Worm (Caenorhabditis elegans) whole organism, L1 larva: ENCODE data around the gene wrt-2.
A peak's percentile ranks its signal among the peaks of the same experiment; 100 is the strongest.

Experiments used
- C16A3.4 ChIP-seq: fragments of 150-350 bp; optimal IDR thresholded peaks from 2 replicates; lab custom pipeline; 2014; ENCODE audit warnings: missing biosample characterization, missing genetic modification characterization
- F16B12.6 ChIP-seq: fragments of 150-350 bp; optimal IDR thresholded peaks from 2 replicates; lab custom pipeline; 2014; ENCODE audit warnings: missing biosample characterization, missing genetic modification characterization
- Y116A8C.19 ChIP-seq: sonication (generic microtip); optimal IDR thresholded peaks from 2 replicates; lab custom pipeline; 2016; ENCODE audit warnings: missing compliant biosample characterization, missing genetic modification characterization, borderline replicate concordance
- aly-2 ChIP-seq: fragments of 150-350 bp; optimal IDR thresholded peaks from 2 replicates; lab custom pipeline; 2014; ENCODE audit warnings: missing biosample characterization, missing genetic modification characterization
- ceh-63 ChIP-seq: fragments of 200-800 bp; sonication (Bioruptor generic); optimal IDR thresholded peaks from 2 replicates; lab custom pipeline; 2018; ENCODE audit warnings: mild to moderate bottlenecking, missing genetic modification characterization, missing compliant biosample characterization
- ceh-82 ChIP-seq, 3 experiments: fragments of 150-350 bp in 1 of 3; sonication (generic microtip) in 2 of 3; optimal IDR thresholded peaks; 2 replicates each; lab custom pipeline; 2014 to 2017; ENCODE audit warnings: missing biosample characterization in 3 of 3, missing genetic modification characterization in 3 of 3
- ceh-88 ChIP-seq: fragments of 200-800 bp; sonication (Bioruptor generic); IDR thresholded peaks from 2 replicates; pipeline ENCODE4 v1.3.6; 2022; ENCODE audit warnings: missing genetic modification characterization, missing compliant biosample characterization
- ceh-90 ChIP-seq: sonication (generic microtip); optimal IDR thresholded peaks from 2 replicates; lab custom pipeline; 2016; ENCODE audit warnings: missing genetic modification characterization, missing compliant biosample characterization
- ces-1 ChIP-seq: fragments of 150-350 bp; optimal IDR thresholded peaks from 2 replicates; lab custom pipeline; 2014; ENCODE audit warnings: missing biosample characterization, missing genetic modification reagents, missing genetic modification characterization
- dpl-1 ChIP-seq, 3 experiments: fragments of 150-350 bp in 2 of 3; sonication (generic microtip) in 1 of 3; optimal IDR thresholded peaks; 2 replicates each; lab custom pipeline; 2014 to 2017; ENCODE audit warnings: missing biosample characterization in 3 of 3, missing genetic modification characterization in 3 of 3, missing genetic modification reagents in 3 of 3
- efl-1 ChIP-seq, 4 experiments: fragments of 150-350 bp; optimal IDR thresholded peaks in 3 of 4; peaks in 1 of 4; 1 replicate in 1 of 4; 2 replicates in 3 of 4; lab custom pipeline; 2014; ENCODE audit warnings: missing biosample characterization in 2 of 4, missing genetic modification characterization in 2 of 4, missing genetic modification reagents in 2 of 4
- egl-13 ChIP-seq: sonication (generic microtip); optimal IDR thresholded peaks from 2 replicates; lab custom pipeline; 2016; ENCODE audit warnings: missing genotype, missing genetic modification reagents, missing genetic modification characterization, missing compliant biosample characterization
- egl-27 ChIP-seq, 2 experiments: fragments of 150-350 bp in 1 of 2; sonication (generic microtip); optimal IDR thresholded peaks; 3 replicates each; lab custom pipeline; 2017 to 2018; ENCODE audit warnings: missing biosample characterization in 2 of 2, missing genetic modification characterization in 2 of 2, missing genetic modification reagents in 2 of 2
- fkh-10 ChIP-seq: sonication (generic microtip); optimal IDR thresholded peaks from 2 replicates; lab custom pipeline; 2017; ENCODE audit warnings: missing biosample characterization, missing genetic modification reagents, missing genetic modification characterization
- grh-1 ChIP-seq: fragments of 200-800 bp; sonication (Bioruptor generic); IDR thresholded peaks from 2 replicates; pipeline ENCODE4 v1.3.6; 2022; ENCODE audit warnings: missing genetic modification reagents, missing genetic modification characterization, missing compliant biosample characterization
- hlh-17 ChIP-seq: fragments of 200-800 bp; sonication (Bioruptor generic); optimal IDR thresholded peaks from 2 replicates; lab custom pipeline; 2018; ENCODE audit warnings: missing genetic modification characterization, mild to moderate bottlenecking, missing compliant biosample characterization, moderate library complexity, borderline replicate concordance
- hlh-4 ChIP-seq: sonication (generic microtip); optimal IDR thresholded peaks from 2 replicates; lab custom pipeline; 2016; ENCODE audit warnings: mild to moderate bottlenecking, missing genetic modification characterization, missing compliant biosample characterization
- irx-1 ChIP-seq: sonication (generic microtip); optimal IDR thresholded peaks from 2 replicates; lab custom pipeline; 2016; ENCODE audit warnings: missing genetic modification characterization, missing compliant biosample characterization
- isw-1 ChIP-seq: fragments of 200-800 bp; sonication (Bioruptor generic); IDR thresholded peaks from 2 replicates; pipeline ENCODE4 v1.3.6; 2022; ENCODE audit warnings: missing genetic modification characterization, missing compliant biosample characterization
- lin-13 ChIP-seq: fragments of 150-350 bp; optimal IDR thresholded peaks from 2 replicates; lab custom pipeline; 2014; ENCODE audit warnings: missing biosample characterization, missing genetic modification reagents, missing genetic modification characterization
- lin-14 ChIP-seq: fragments of 200-800 bp; sonication (Bioruptor generic); optimal IDR thresholded peaks from 2 replicates; lab custom pipeline; 2018; ENCODE audit warnings: mild to moderate bottlenecking, missing genetic modification characterization, moderate library complexity, missing compliant biosample characterization
- lin-15B ChIP-seq: fragments of 150-350 bp; sonication (generic microtip); optimal IDR thresholded peaks from 3 replicates; lab custom pipeline; 2014; ENCODE audit warnings: missing biosample characterization, missing genetic modification characterization
- lin-35 ChIP-seq, 2 experiments: fragments of 150-350 bp; optimal IDR thresholded peaks; 2 replicates each; lab custom pipeline; 2014; ENCODE audit warnings: missing biosample characterization in 2 of 2, missing genetic modification characterization in 2 of 2, missing genetic modification reagents in 2 of 2
- lin-39 ChIP-seq: fragments of 150-350 bp; optimal IDR thresholded peaks from 2 replicates; lab custom pipeline; 2014; ENCODE audit warnings: missing biosample characterization, missing genetic modification reagents, missing genetic modification characterization
- lir-3 ChIP-seq: sonication (generic microtip); optimal IDR thresholded peaks from 2 replicates; lab custom pipeline; 2016; ENCODE audit warnings: mild to moderate bottlenecking, missing genetic modification characterization, moderate library complexity, missing compliant biosample characterization; ENCODE audit not compliant: poor library complexity
- lsy-2 ChIP-seq, 2 experiments: fragments of 150-350 bp; optimal IDR thresholded peaks; 2 replicates each; lab custom pipeline; 2014; ENCODE audit warnings: missing biosample characterization in 2 of 2, missing genetic modification characterization in 2 of 2
- mab-9 ChIP-seq: fragments of 200-800 bp; sonication (Bioruptor generic); IDR thresholded peaks from 2 replicates; pipeline ENCODE4 v1.3.6; 2022; ENCODE audit warnings: missing genetic modification reagents, missing genetic modification characterization, missing compliant biosample characterization
- mdl-1 ChIP-seq, 2 experiments: fragments of 150-350 bp; optimal IDR thresholded peaks; 2 replicates each; lab custom pipeline; 2014 to 2017; ENCODE audit warnings: missing biosample characterization in 2 of 2, missing genetic modification characterization in 2 of 2, inconsistent platforms in 1 of 2
- mef-2 ChIP-seq: fragments of 150-350 bp; optimal IDR thresholded peaks from 2 replicates; lab custom pipeline; 2014; ENCODE audit warnings: missing biosample characterization, missing genetic modification characterization
- mep-1 ChIP-seq: fragments of 150-350 bp; optimal IDR thresholded peaks from 2 replicates; lab custom pipeline; 2014; ENCODE audit warnings: missing biosample characterization, missing genetic modification characterization
- nhr-12 ChIP-seq: sonication (generic microtip); optimal IDR thresholded peaks from 2 replicates; lab custom pipeline; 2017; ENCODE audit warnings: missing biosample characterization, missing genetic modification characterization
- nhr-19 ChIP-seq: fragments of 200-800 bp; sonication (Bioruptor generic); conservative IDR thresholded peaks from 2 replicates; pipeline ENCODE4 v1.3.6; 2022; ENCODE audit warnings: missing genetic modification characterization, missing compliant biosample characterization
- nhr-77 ChIP-seq: fragments of 150-350 bp; optimal IDR thresholded peaks from 2 replicates; lab custom pipeline; 2014; ENCODE audit warnings: missing biosample characterization, missing genetic modification characterization
- nhr-84 ChIP-seq: sonication (generic microtip); optimal IDR thresholded peaks from 2 replicates; lab custom pipeline; 2017; ENCODE audit warnings: missing biosample characterization, missing genetic modification characterization
- nhr-85 ChIP-seq: sonication (generic microtip); peaks from one replicate; lab custom pipeline; 2016; ENCODE audit warnings: missing genetic modification characterization, inconsistent platforms, missing compliant biosample characterization
- pax-3 ChIP-seq: fragments of 200-800 bp; sonication (Bioruptor generic); optimal IDR thresholded peaks from 2 replicates; lab custom pipeline; 2018; ENCODE audit warnings: mild to moderate bottlenecking, missing genetic modification characterization, moderate library complexity, missing compliant biosample characterization
- pqm-1 ChIP-seq: sonication (generic microtip); optimal IDR thresholded peaks from 3 replicates; lab custom pipeline; 2017; ENCODE audit warnings: missing biosample characterization, missing genetic modification characterization
- rnt-1 ChIP-seq: sonication (generic microtip); optimal IDR thresholded peaks from 2 replicates; lab custom pipeline; 2016; ENCODE audit warnings: mild to moderate bottlenecking, missing genetic modification characterization, moderate library complexity, missing compliant biosample characterization
- snpc-4 ChIP-seq: fragments of 150-350 bp; optimal IDR thresholded peaks from 2 replicates; lab custom pipeline; 2014; ENCODE audit warnings: missing biosample characterization, missing genetic modification characterization
- snu-23 ChIP-seq: sonication (generic microtip); optimal IDR thresholded peaks from 2 replicates; lab custom pipeline; 2016; ENCODE audit warnings: missing genetic modification characterization, missing compliant biosample characterization
- sptf-1 ChIP-seq: fragments of 150-350 bp; optimal IDR thresholded peaks from 2 replicates; lab custom pipeline; 2014; ENCODE audit warnings: missing biosample characterization, missing genetic modification characterization
- sup-37 ChIP-seq: fragments of 200-800 bp; sonication (Bioruptor generic); optimal IDR thresholded peaks from 2 replicates; lab custom pipeline; 2018; ENCODE audit warnings: mild to moderate bottlenecking, missing genetic modification characterization, missing compliant biosample characterization
- tlp-1 ChIP-seq: fragments of 150-350 bp; optimal IDR thresholded peaks from 2 replicates; lab custom pipeline; 2014; ENCODE audit warnings: missing biosample characterization, missing genetic modification characterization
- unc-130 ChIP-seq: fragments of 150-350 bp; optimal IDR thresholded peaks from 2 replicates; lab custom pipeline; 2017; ENCODE audit warnings: missing biosample characterization, missing genetic modification characterization, inconsistent platforms
- unc-62 ChIP-seq: fragments of 150-350 bp; optimal IDR thresholded peaks from 2 replicates; lab custom pipeline; 2014; ENCODE audit warnings: missing biosample characterization, missing genetic modification reagents, missing genetic modification characterization
- unc-86 ChIP-seq: sonication (generic microtip); optimal IDR thresholded peaks from 2 replicates; lab custom pipeline; 2016; ENCODE audit warnings: missing genetic modification characterization, missing compliant biosample characterization
- xbp-1 ChIP-seq: sonication (generic microtip); optimal IDR thresholded peaks from 2 replicates; lab custom pipeline; 2016; ENCODE audit warnings: missing genetic modification characterization, missing compliant biosample characterization
- zag-1 ChIP-seq: fragments of 150-350 bp; optimal IDR thresholded peaks from 2 replicates; lab custom pipeline; 2014; ENCODE audit warnings: missing biosample characterization, missing genetic modification characterization
- zip-4 ChIP-seq: fragments of 200-800 bp; sonication (Bioruptor generic); optimal IDR thresholded peaks from 2 replicates; lab custom pipeline; 2018; ENCODE audit warnings: mild to moderate bottlenecking, missing genetic modification characterization, moderate library complexity, missing compliant biosample characterization
- ztf-4 ChIP-seq: fragments of 150-350 bp; optimal IDR thresholded peaks from 2 replicates; lab custom pipeline; 2014; ENCODE audit warnings: missing biosample characterization, missing genetic modification characterization

Gene wrt-2

DNA sequence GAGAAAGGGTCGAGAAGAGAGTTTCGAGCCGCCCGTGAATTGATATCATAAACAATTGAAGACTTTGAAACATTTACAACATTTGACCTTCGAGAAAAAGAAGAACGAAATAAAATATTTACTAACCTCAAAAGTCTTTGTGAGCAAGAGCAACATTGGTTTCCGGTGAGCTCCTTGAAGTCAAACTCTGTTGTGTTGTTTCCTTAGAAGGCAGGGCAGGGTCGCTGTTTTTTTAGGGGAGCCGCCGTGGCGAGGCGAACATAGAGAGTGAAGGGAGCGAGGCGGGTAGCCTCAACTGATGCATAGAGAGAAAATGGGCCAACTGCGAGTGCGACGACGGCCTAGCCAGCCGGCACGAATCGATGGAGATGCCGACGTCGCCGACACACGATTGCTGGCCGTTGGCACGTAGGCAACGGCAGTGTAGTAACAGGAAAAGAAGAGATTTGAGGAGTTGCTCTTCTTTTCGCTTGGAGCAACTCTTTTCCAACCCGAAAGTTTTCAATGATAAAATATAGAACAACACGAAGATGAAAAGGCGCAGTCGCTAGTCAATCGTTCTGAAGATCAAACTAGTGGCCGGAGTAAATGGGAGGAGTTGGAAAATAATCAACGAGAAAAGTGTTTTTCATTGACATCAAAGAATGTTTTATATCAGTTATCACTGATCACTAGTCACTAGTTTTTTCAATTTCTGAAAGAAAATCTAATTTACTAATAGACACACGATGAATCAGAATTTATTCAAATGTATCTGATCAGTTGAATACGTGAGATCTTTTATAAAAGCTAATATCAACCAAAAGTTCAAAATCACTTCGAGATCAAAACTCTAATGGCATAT is 22.1 kb upstream of the wrt-2 start, which contains the start of gene mai-1 (continued):
- TF ChIP-seq fkh-10, result peak; percentile 60
- no peak for TF ChIP-seq lin-13 (GFP tag; lab: Kevin White, UChicago)
- TF ChIP-seq pax-3 (tag; lab: Kevin White, UChicago), result no peak
- TF ChIP-seq ceh-88 (GFP tag; lab: Robert Waterston, UW), result peak; percentile 42; the same call in 1 of the 2 replicates
- peak; percentile 36 for TF ChIP-seq egl-13 (tag; lab: Kevin White, UChicago)
- peak; percentile 22 to 32 for TF ChIP-seq lin-35 (GFP tag; optimal IDR thresholded peaks at IDR 0.05; lab: Kevin White, UChicago)
- peak; percentile 24 for TF ChIP-seq lir-3 (tag; lab: Kevin White, UChicago)
- peak; percentile 65 for TF ChIP-seq nhr-19 (GFP tag; lab: Robert Waterston, UW)
- TF ChIP-seq lsy-2 (tag; optimal IDR thresholded peaks at IDR 0.05; lab: Kevin White, UChicago), result peak in 1 of 2 experiments; percentile 12
- no peak for TF ChIP-seq egl-27 (tag; optimal IDR thresholded peaks at IDR 0.05; lab: Kevin White, UChicago)
- TF ChIP-seq zip-4, result no peak
- TF ChIP-seq nhr-85 (tag; lab: Kevin White, UChicago), result peak; percentile 31
- TF ChIP-seq isw-1 (GFP tag; lab: Robert Waterston, UW), result no peak
- TF ChIP-seq mab-9 (GFP tag; lab: Robert Waterston, UW), result peak; percentile 57; the same call in 1 of the 2 replicates
- no peak for TF ChIP-seq pqm-1
- TF ChIP-seq sptf-1, result no peak
- TF ChIP-seq efl-1 (optimal IDR thresholded peaks at IDR 0.05; lab: Kevin White, UChicago), result no peak
- no peak for TF ChIP-seq efl-1 (GFP tag; optimal IDR thresholded peaks at IDR 0.05 in 1 of 2; lab: Kevin White, UChicago)
- peak; percentile 20 for TF ChIP-seq mef-2 (tag; lab: Kevin White, UChicago)
- TF ChIP-seq nhr-84 (tag; lab: Kevin White, UChicago), result no peak
- TF ChIP-seq lin-14 (GFP tag; lab: Kevin White, UChicago), result peak; percentile 86
- no peak for TF ChIP-seq nhr-77 (tag; lab: Kevin White, UChicago)
- no peak for TF ChIP-seq ceh-90 (tag; lab: Kevin White, UChicago)
- no peak for TF ChIP-seq aly-2 (tag; lab: Kevin White, UChicago)
- TF ChIP-seq irx-1, result no peak
- TF ChIP-seq dpl-1 (GFP tag; optimal IDR thresholded peaks at IDR 0.05; lab: Kevin White, UChicago), result no peak
- no peak for TF ChIP-seq snpc-4 (tag; lab: Kevin White, UChicago)
- no peak for TF ChIP-seq lin-39 (tag; lab: Kevin White, UChicago)
- TF ChIP-seq ces-1 (GFP tag; lab: Kevin White, UChicago), result no peak
- no peak for TF ChIP-seq hlh-17 (GFP tag; lab: Kevin White, UChicago)
- no peak for TF ChIP-seq C16A3.4
- peak; percentile 38 for TF ChIP-seq unc-86 (tag; lab: Kevin White, UChicago)
- TF ChIP-seq F16B12.6 (tag; lab: Kevin White, UChicago), result no peak
- TF ChIP-seq rnt-1 (tag; lab: Kevin White, UChicago), result peak; percentile 60
- TF ChIP-seq tlp-1, result no peak
- TF ChIP-seq unc-62 (GFP tag; lab: Kevin White, UChicago), result no peak
- no peak for TF ChIP-seq zag-1 (tag; lab: Kevin White, UChicago)
- no peak for TF ChIP-seq ceh-63 (GFP tag; lab: Kevin White, UChicago)
- TF ChIP-seq sup-37, result no peak
- TF ChIP-seq mep-1 (tag; lab: Kevin White, UChicago), result peak; percentile 30
- peak; percentile 50 for TF ChIP-seq ztf-4 (tag; lab: Kevin White, UChicago)
- TF ChIP-seq nhr-12 (tag; lab: Kevin White, UChicago), result no peak
- no peak for TF ChIP-seq Y116A8C.19 (tag; lab: Kevin White, UChicago)
- TF ChIP-seq hlh-4 (tag; lab: Kevin White, UChicago), result no peak
- peak in 1 of 2 experiments; percentile 24 for TF ChIP-seq mdl-1 (tag; optimal IDR thresholded peaks at IDR 0.05; lab: Kevin White, UChicago)
- TF ChIP-seq grh-1 (GFP tag; lab: Robert Waterston, UW), result no peak
- peak; percentile 57 for TF ChIP-seq snu-23
- peak; percentile 42 for TF ChIP-seq xbp-1
- no peak for TF ChIP-seq lin-15B
- TF ChIP-seq unc-130 (tag; lab: Kevin White, UChicago), result no peak
- peak; percentile 20 to 73 (median 23) for TF ChIP-seq ceh-82 (tag; optimal IDR thresholded peaks at IDR 0.05; lab: Kevin White, UChicago)
